Worm (Caenorhabditis elegans): ENCODE measurements around the gene crh-2.

ce11 chrII:5211970-5212369, 24.6 kb upstream of the crh-2 start, which contains the start of gene C34F11.2:
- TF ChIP-seq fos-1 (tag; optimal IDR thresholded peaks at IDR 0.05) (no peak), skn-1 (tag; optimal IDR thresholded peaks at IDR 0.05) (no peak), Y116A8C.19 (tag; optimal IDR thresholded peaks at IDR 0.05; ENCODE audit: borderline replicate concordance) (no peak), ztf-4 (tag; optimal IDR thresholded peaks at IDR 0.05) (no peak), aha-1 (tag; optimal IDR thresholded peaks at IDR 0.05) (no peak), lin-39 (tag; optimal IDR thresholded peaks at IDR 0.05) (no peak), nhr-12 (tag; optimal IDR thresholded peaks at IDR 0.05) (no peak), lin-35 (GFP tag; optimal IDR thresholded peaks at IDR 0.05) (no peak), blmp-1 (tag; optimal IDR thresholded peaks at IDR 0.05) (no peak), unc-62 (GFP tag; optimal IDR thresholded peaks at IDR 0.05) (no peak), vab-15 (tag; optimal IDR thresholded peaks at IDR 0.05) (no peak), nhr-237 (tag; optimal IDR thresholded peaks at IDR 0.05) (no peak)

Data from whole organism, L1 larva.